Worm (Caenorhabditis elegans): ENCODE measurements around the gene R06F6.8.

DNA sequence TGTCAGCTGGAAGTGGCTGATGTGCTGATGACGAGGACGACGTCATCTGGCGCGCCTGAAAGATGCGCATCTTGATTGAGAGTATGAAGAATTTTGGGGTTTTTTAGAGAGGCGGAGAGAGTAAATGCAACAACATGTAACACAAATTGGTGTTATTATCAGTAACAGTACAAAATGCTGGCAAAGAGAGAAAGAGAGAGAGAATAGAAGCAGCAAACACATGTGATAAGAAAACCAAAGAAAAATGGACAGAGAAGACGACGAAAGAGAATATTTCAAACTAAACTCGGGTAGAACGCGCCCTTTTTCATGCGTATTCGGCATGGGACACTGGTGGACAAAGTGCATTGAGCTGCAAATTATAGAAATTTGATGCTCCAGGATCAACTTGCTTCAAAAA, 41.1 kb upstream of the R06F6.8 start, which contains the start of gene M106.3:
- TF ChIP-seq pqm-1 (tag; optimal IDR thresholded peaks at IDR 0.05): no peak
- no peak for TF ChIP-seq ceh-19 (GFP tag; optimal IDR thresholded peaks at IDR 0.05)
- TF ChIP-seq sox-4 (tag; optimal IDR thresholded peaks at IDR 0.05): no peak
- TF ChIP-seq pha-4 (tag; optimal IDR thresholded peaks at IDR 0.05): no peak
- no peak for TF ChIP-seq ceh-22 (tag; optimal IDR thresholded peaks at IDR 0.05)

Measured in whole organism, late embryonic.